Worm (Caenorhabditis elegans): ENCODE data around the gene cutl-17.

The cutl-17 gene

ce11 chrIV:9441391-9441790, 15.9 kb downstream of the cutl-17 start:
- TF ChIP-seq blmp-1 (tag; optimal IDR thresholded peaks at IDR 0.05) (peak; percentile 73), pax-3 (tag; optimal IDR thresholded peaks at IDR 0.05) (no peak), egl-13 (tag; optimal IDR thresholded peaks at IDR 0.05) (no peak)

DNA sequence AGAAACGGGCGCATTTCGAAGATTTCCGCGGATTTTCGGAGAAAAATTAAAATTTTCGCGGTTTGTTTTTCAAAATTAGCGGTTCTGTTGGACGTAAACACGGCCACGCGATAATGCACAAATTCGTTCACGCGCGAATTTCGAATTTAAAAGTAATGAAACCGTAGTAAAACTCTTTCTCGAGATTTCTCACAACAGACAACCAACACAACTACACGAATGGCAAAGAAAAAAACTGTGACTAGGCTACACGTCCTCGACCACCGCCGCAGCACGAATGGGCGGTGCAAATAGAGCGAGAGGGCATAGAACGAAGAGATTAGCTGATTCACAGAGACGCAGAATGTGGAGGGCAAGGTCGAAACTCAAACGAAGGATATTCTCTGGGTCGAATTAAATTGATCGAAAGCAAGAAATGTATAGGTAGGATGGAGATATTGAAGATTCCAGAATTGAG, 16.4 kb downstream of the cutl-17 start, which contains the start of gene idh-1:
Gene idh-1, minus strand, starts transcription at position 228 of the 457 bp plus-strand sequence.
- no peak for TF ChIP-seq unc-130 (tag; optimal IDR thresholded peaks at IDR 0.05)
- TF ChIP-seq lin-13 (GFP tag; optimal IDR thresholded peaks at IDR 0.05) = no peak
- no peak for TF ChIP-seq ceh-63 (GFP tag; optimal IDR thresholded peaks at IDR 0.05)
- peak; percentile 23 for TF ChIP-seq nhr-90 (tag; optimal IDR thresholded peaks at IDR 0.05; ENCODE audit: poor library complexity)
- TF ChIP-seq lin-39 (tag; optimal IDR thresholded peaks at IDR 0.05) = no peak
- TF ChIP-seq ceh-90 (tag; optimal IDR thresholded peaks at IDR 0.05) = no peak
- TF ChIP-seq skn-1 (tag; optimal IDR thresholded peaks at IDR 0.05) = peak; percentile 12
- TF ChIP-seq blmp-1 (tag; optimal IDR thresholded peaks at IDR 0.05) = peak; percentile 33
- no peak for TF ChIP-seq fkh-4 (tag; optimal IDR thresholded peaks at IDR 0.05; ENCODE audit: borderline replicate concordance)
- peak; percentile 45 for TF ChIP-seq xbp-1 (tag; optimal IDR thresholded peaks at IDR 0.05)
- TF ChIP-seq mab-9 (GFP tag; IDR thresholded peaks at IDR 0.05) = 0 out of 2 replicates have a peak, but pooled peaks have one; percentile 18
- peak; percentile 81 for TF ChIP-seq nhr-85 (tag)
- peak; percentile 32 to 42 for TF ChIP-seq lsy-2 (tag; optimal IDR thresholded peaks at IDR 0.05)
- TF ChIP-seq pax-3 (tag; optimal IDR thresholded peaks at IDR 0.05) = no peak
- TF ChIP-seq nhr-84 (tag; optimal IDR thresholded peaks at IDR 0.05) = no peak
- TF ChIP-seq F16B12.6 (tag; optimal IDR thresholded peaks at IDR 0.05) = peak; percentile 65
- TF ChIP-seq nhr-71 (tag; optimal IDR thresholded peaks at IDR 0.05) = peak; percentile 75
- no peak for TF ChIP-seq ztf-11 (tag; optimal IDR thresholded peaks at IDR 0.05)
- peak; percentile 72 to 85 (median 74) for TF ChIP-seq dpl-1 (GFP tag; optimal IDR thresholded peaks at IDR 0.05)
- TF ChIP-seq jun-1 (tag; optimal IDR thresholded peaks at IDR 0.05) = no peak
- TF ChIP-seq pqm-1 (tag; optimal IDR thresholded peaks at IDR 0.05) = no peak
- TF ChIP-seq efl-1 (optimal IDR thresholded peaks at IDR 0.05) = peak; percentile 80 to 88
- TF ChIP-seq efl-1 (GFP tag; optimal IDR thresholded peaks at IDR 0.05 in 1 of 2) = peak; percentile 87 to 98
- TF ChIP-seq ceh-8 (GFP tag; optimal IDR thresholded peaks at IDR 0.05) = no peak
- no peak for TF ChIP-seq unc-98 (GFP tag; IDR thresholded peaks at IDR 0.05)
- TF ChIP-seq isw-1 (GFP tag; IDR thresholded peaks at IDR 0.05) = no peak
- no peak for TF ChIP-seq irx-1 (tag; optimal IDR thresholded peaks at IDR 0.05)
- no peak for TF ChIP-seq nhr-11 (tag; optimal IDR thresholded peaks at IDR 0.05)
- no peak for TF ChIP-seq fkh-8 (tag; optimal IDR thresholded peaks at IDR 0.05)
- no peak for TF ChIP-seq unc-86 (tag; optimal IDR thresholded peaks at IDR 0.05)
- no peak for TF ChIP-seq lir-3 (tag; optimal IDR thresholded peaks at IDR 0.05; ENCODE audit: poor library complexity)
- TF ChIP-seq nhr-237 (tag; optimal IDR thresholded peaks at IDR 0.05) = peak; percentile 25
- no peak for TF ChIP-seq C04F5.9 (tag; optimal IDR thresholded peaks at IDR 0.05)
- TF ChIP-seq grh-1 (GFP tag; IDR thresholded peaks at IDR 0.05) = peak; percentile 23; the same call in 1 of the 2 replicates
- no peak for TF ChIP-seq unc-30 (tag; optimal IDR thresholded peaks at IDR 0.05)
- TF ChIP-seq egl-27 (tag; optimal IDR thresholded peaks at IDR 0.05) = no peak
- TF ChIP-seq nhr-20 (tag; optimal IDR thresholded peaks at IDR 0.05) = peak; percentile 69
- TF ChIP-seq sox-4 (tag; optimal IDR thresholded peaks at IDR 0.05) = no peak
- no peak for TF ChIP-seq efl-3 (GFP tag; optimal IDR thresholded peaks at IDR 0.05)
- no peak for TF ChIP-seq mef-2 (tag; optimal IDR thresholded peaks at IDR 0.05)
- TF ChIP-seq C34B4.2 (tag; optimal IDR thresholded peaks at IDR 0.05) = no peak
- peak; percentile 77 for TF ChIP-seq snpc-4 (tag; optimal IDR thresholded peaks at IDR 0.05)
- TF ChIP-seq dsc-1 (tag; optimal IDR thresholded peaks at IDR 0.05) = peak; percentile 4
- no peak for TF ChIP-seq tlp-1 (tag; optimal IDR thresholded peaks at IDR 0.05)
- TF ChIP-seq unc-62 (GFP tag; optimal IDR thresholded peaks at IDR 0.05) = no peak
- TF ChIP-seq fos-1 (tag; optimal IDR thresholded peaks at IDR 0.05) = no peak
- TF ChIP-seq swsn-7 (tag; optimal IDR thresholded peaks at IDR 0.05) = peak; percentile 13
- TF ChIP-seq hlh-17 (GFP tag; optimal IDR thresholded peaks at IDR 0.05; ENCODE audit: borderline replicate concordance) = no peak
- TF ChIP-seq ets-5 (GFP tag; IDR thresholded peaks at IDR 0.05) = no peak
- TF ChIP-seq ceh-88 (GFP tag; IDR thresholded peaks at IDR 0.05) = no peak
- TF ChIP-seq lin-15B (tag; optimal IDR thresholded peaks at IDR 0.05) = no peak

Measured in whole organism, L1 larva.